Fruit fly (Drosophila melanogaster) whole organism, prepupa: ENCODE data around the gene CG14402.

Source experiments
- CG11902 ChIP-seq: fragments of 200-800 bp; sonication (Bioruptor generic); optimal IDR thresholded peaks from 3 replicates; lab custom pipeline; 2016; ENCODE audit warnings: missing biosample characterization, missing genetic modification characterization
- CG6854 ChIP-seq: fragments of 200-800 bp; sonication (Bioruptor generic); optimal IDR thresholded peaks from 2 replicates; lab custom pipeline; 2017; ENCODE audit warnings: missing biosample characterization, mild to moderate bottlenecking, missing genetic modification characterization
- fkh ChIP-seq: fragments of 200-800 bp; sonication (Bioruptor generic); optimal IDR thresholded peaks from 3 replicates; lab custom pipeline; 2017; ENCODE audit warnings: missing biosample characterization, mild to moderate bottlenecking, missing genetic modification characterization, moderate library complexity
- topi ChIP-seq: fragments of 200-800 bp; sonication (Bioruptor generic); optimal IDR thresholded peaks from 3 replicates; lab custom pipeline; 2016; ENCODE audit warnings: missing biosample characterization, missing genetic modification characterization
- vri ChIP-seq: fragments of 200-800 bp; sonication (Bioruptor generic); optimal IDR thresholded peaks from 3 replicates; lab custom pipeline; 2016; ENCODE audit warnings: missing biosample characterization, mild to moderate bottlenecking, missing genetic modification characterization

- TF ChIP-seq CG11902 (GFP tag; lab: Kevin White, UChicago) (no peak), fkh (no peak), topi (GFP tag; lab: Kevin White, UChicago) (no peak), CG6854 (GFP tag; lab: Kevin White, UChicago) (no peak), vri (GFP tag; lab: Kevin White, UChicago) (no peak)
Measured at dm6 chr2L:20829309-20829708, 19.8 kb upstream of the CG14402 start, which contains the start of gene CG31673.
